Worm (Caenorhabditis elegans): Measurements from ENCODE around the gene F21D5.7.

F21D5.7 gene

DNA sequence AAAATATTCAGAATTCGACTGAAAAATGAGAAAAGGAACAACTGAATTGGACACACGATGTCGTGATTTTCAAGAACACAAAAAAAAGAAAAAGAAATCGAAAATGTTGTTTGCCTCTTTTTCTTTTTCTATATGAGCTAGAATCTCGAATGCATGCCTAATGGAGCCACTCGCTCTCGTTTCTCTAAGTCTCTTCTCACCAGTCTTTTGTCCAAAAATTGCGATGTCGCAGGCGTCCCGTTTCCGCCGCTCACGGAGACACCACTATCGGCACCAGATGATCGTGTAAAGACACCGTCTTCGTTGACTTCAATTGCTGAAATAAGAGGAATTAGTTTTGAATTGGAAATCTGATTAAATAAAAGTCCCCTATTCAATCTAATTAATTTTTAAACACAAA lies 15.1 kb upstream of the F21D5.7 start (continued):
- peak; percentile 54 for TF ChIP-seq nhr-47 (tag; optimal IDR thresholded peaks at IDR 0.05)
- TF ChIP-seq unc-86 (tag; optimal IDR thresholded peaks at IDR 0.05): peak; percentile 47

ce11 chrIV:8757729-8758128 lies 14.2 kb upstream of the F21D5.7 start:
- TF ChIP-seq unc-130 (tag; optimal IDR thresholded peaks at IDR 0.05) (peak; percentile 31), snu-23 (GFP tag; optimal IDR thresholded peaks at IDR 0.05) (peak; percentile 25), lin-35 (GFP tag; optimal IDR thresholded peaks at IDR 0.05) (peak in 1 of 2 experiments; percentile 22), nhr-20 (tag; optimal IDR thresholded peaks at IDR 0.05) (peak; percentile 24), ceh-82 (tag; optimal IDR thresholded peaks at IDR 0.05) (peak in 1 of 3 experiments; percentile 10), nhr-90 (tag; optimal IDR thresholded peaks at IDR 0.05; ENCODE audit: poor library complexity) (no peak), nhr-71 (tag; optimal IDR thresholded peaks at IDR 0.05) (peak; percentile 51), swsn-7 (tag; optimal IDR thresholded peaks at IDR 0.05) (peak; percentile 5), lsy-2 (tag; optimal IDR thresholded peaks at IDR 0.05) (peak in 1 of 2 experiments; percentile 38), rnt-1 (tag; optimal IDR thresholded peaks at IDR 0.05) (peak; percentile 33), xbp-1 (tag; optimal IDR thresholded peaks at IDR 0.05) (no peak), C16A3.4 (tag; optimal IDR thresholded peaks at IDR 0.05) (peak; percentile 1), elt-2 (tag; optimal IDR thresholded peaks at IDR 0.05) (peak; percentile 69), lin-14 (GFP tag; optimal IDR thresholded peaks at IDR 0.05) (peak; percentile 78), pqm-1 (tag; optimal IDR thresholded peaks at IDR 0.05) (peak; percentile 82), tbx-2 (tag; optimal IDR thresholded peaks at IDR 0.05) (no peak), pax-3 (tag; optimal IDR thresholded peaks at IDR 0.05) (no peak), efl-1 (optimal IDR thresholded peaks at IDR 0.05) (peak in 1 of 2 experiments; percentile 12), efl-1 (GFP tag; optimal IDR thresholded peaks at IDR 0.05 in 1 of 2) (no peak)

- no peak for TF ChIP-seq nhr-90 (tag; optimal IDR thresholded peaks at IDR 0.05; ENCODE audit: poor library complexity)
- TF ChIP-seq efl-1 (optimal IDR thresholded peaks at IDR 0.05): no peak
- TF ChIP-seq efl-1 (GFP tag; optimal IDR thresholded peaks at IDR 0.05 in 1 of 2): peak in 1 of 2 experiments; percentile 28
Measured at ce11 chrIV:8754727-8755126, 11.2 kb upstream of the F21D5.7 start, which contains the start of gene elli-1. TSS of gene elli-1 (minus strand) at chrIV:8754827.

DNA sequence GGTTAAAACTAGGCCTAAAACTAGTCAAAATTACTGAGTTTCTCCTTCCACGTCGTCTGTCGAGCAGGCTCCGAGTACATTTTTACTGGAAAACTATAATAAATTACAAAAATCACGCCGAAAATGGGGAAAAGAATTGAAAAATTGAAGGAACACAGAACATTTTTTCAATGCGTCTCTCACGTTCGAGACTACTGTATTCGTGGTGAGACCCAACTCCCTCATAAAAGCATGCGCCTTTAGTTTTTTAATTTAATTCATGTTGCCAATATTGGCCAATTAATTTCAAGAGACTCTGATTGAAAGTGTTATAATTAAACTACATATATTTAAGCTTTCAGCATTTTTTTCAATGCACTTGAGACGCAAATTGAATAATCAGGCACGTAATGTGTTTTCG lies 10.6 kb upstream of the F21D5.7 start:
- no peak for TF ChIP-seq aha-1 (tag; optimal IDR thresholded peaks at IDR 0.05)
- no peak for TF ChIP-seq pax-3 (tag; optimal IDR thresholded peaks at IDR 0.05)
- TF ChIP-seq lin-14 (GFP tag; optimal IDR thresholded peaks at IDR 0.05): no peak
- TF ChIP-seq unc-62 (GFP tag; optimal IDR thresholded peaks at IDR 0.05): no peak
- no peak for TF ChIP-seq unc-86 (tag; optimal IDR thresholded peaks at IDR 0.05)
- no peak for TF ChIP-seq tbx-2 (tag; optimal IDR thresholded peaks at IDR 0.05)
- no peak for TF ChIP-seq sptf-1 (tag; optimal IDR thresholded peaks at IDR 0.05)
- TF ChIP-seq nhr-77 (tag; optimal IDR thresholded peaks at IDR 0.05): no peak
- TF ChIP-seq elt-3 (tag; optimal IDR thresholded peaks at IDR 0.05): no peak
- TF ChIP-seq skn-1 (tag; optimal IDR thresholded peaks at IDR 0.05): no peak
- TF ChIP-seq ets-5 (GFP tag; IDR thresholded peaks at IDR 0.05): no peak
- no peak for TF ChIP-seq blmp-1 (tag; optimal IDR thresholded peaks at IDR 0.05)

DNA sequence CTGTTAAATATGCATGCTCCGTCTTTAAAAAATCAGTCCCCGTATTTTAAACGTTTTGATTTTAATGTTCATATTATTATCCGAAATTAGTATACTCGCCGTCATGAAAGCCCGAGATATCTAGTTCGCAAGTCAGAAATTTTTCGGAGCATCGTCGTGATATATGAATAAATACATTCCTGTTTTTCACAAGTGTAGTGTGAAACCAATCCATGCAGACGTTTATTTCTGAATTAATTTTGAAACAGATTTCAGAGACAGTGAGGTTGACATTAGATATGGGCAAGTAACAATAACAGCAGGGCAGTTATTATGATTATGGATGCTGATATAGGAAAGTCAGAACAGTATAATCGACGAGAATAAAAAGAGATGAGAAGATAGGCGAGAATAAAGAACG lies 9.0 kb upstream of the F21D5.7 start:
- TF ChIP-seq zag-1 (tag; optimal IDR thresholded peaks at IDR 0.05): no peak
- TF ChIP-seq ces-1 (GFP tag; optimal IDR thresholded peaks at IDR 0.05): no peak
- no peak for TF ChIP-seq C16A3.4 (tag; optimal IDR thresholded peaks at IDR 0.05)
- no peak for TF ChIP-seq fkh-8 (tag; optimal IDR thresholded peaks at IDR 0.05)
- TF ChIP-seq nhr-28 (tag; optimal IDR thresholded peaks at IDR 0.05): no peak
- TF ChIP-seq irx-1 (tag; optimal IDR thresholded peaks at IDR 0.05): no peak
- TF ChIP-seq efl-3 (GFP tag; optimal IDR thresholded peaks at IDR 0.05): no peak
- TF ChIP-seq nhr-90 (tag; optimal IDR thresholded peaks at IDR 0.05; ENCODE audit: poor library complexity): no peak
- no peak for TF ChIP-seq hlh-4 (tag; optimal IDR thresholded peaks at IDR 0.05)
- no peak for TF ChIP-seq dsc-1 (tag; optimal IDR thresholded peaks at IDR 0.05)
- no peak for TF ChIP-seq fkh-10 (GFP tag; optimal IDR thresholded peaks at IDR 0.05)
- no peak for TF ChIP-seq egl-13 (tag; optimal IDR thresholded peaks at IDR 0.05)
- no peak for TF ChIP-seq egl-27 (tag; optimal IDR thresholded peaks at IDR 0.05)
- no peak for TF ChIP-seq lin-35 (GFP tag; optimal IDR thresholded peaks at IDR 0.05)
- no peak for TF ChIP-seq skn-1 (tag; optimal IDR thresholded peaks at IDR 0.05)
- no peak for TF ChIP-seq ceh-88 (GFP tag; IDR thresholded peaks at IDR 0.05)
- TF ChIP-seq isw-1 (GFP tag; IDR thresholded peaks at IDR 0.05): no peak
- TF ChIP-seq aly-2 (tag; optimal IDR thresholded peaks at IDR 0.05): no peak

Data from whole organism, L1 larva.